Worm (Caenorhabditis elegans): Measurements from ENCODE around the gene emb-8.
A peak's percentile ranks its signal among the peaks of the same experiment; 100 is the strongest.

The emb-8 gene

ce11 chrIII:5224908-5225307, 25.4 kb upstream of the emb-8 start (continued):
- TF ChIP-seq madf-8 (GFP tag; conservative IDR thresholded peaks at IDR 0.05) (no peak), xnd-1 (tag; optimal IDR thresholded peaks at IDR 0.05) (no peak), atf-7 (tag; optimal IDR thresholded peaks at IDR 0.05) (no peak), pha-4 (tag; optimal IDR thresholded peaks at IDR 0.05) (no peak), mxl-1 (tag; optimal IDR thresholded peaks at IDR 0.05) (no peak), hmg-1.2 (GFP tag; IDR thresholded peaks at IDR 0.05) (no peak), aptf-3 (GFP tag; IDR thresholded peaks at IDR 0.05) (no peak), egl-18 (GFP tag; IDR thresholded peaks at IDR 0.05) (no peak), nhr-80 (tag; optimal IDR thresholded peaks at IDR 0.05) (peak; percentile 66), cebp-1 (GFP tag; IDR thresholded peaks at IDR 0.05) (peak; percentile 78), cebp-1 (tag; optimal IDR thresholded peaks at IDR 0.05) (peak; percentile 88), attf-5 (GFP tag; optimal IDR thresholded peaks at IDR 0.05) (peak; percentile 29), F57C9.4 (tag; optimal IDR thresholded peaks at IDR 0.05) (no peak), chd-7 (tag; optimal IDR thresholded peaks at IDR 0.05) (no peak)

ce11 chrIII:5222777-5223176, 23.3 kb upstream of the emb-8 start:
- TF ChIP-seq lin-26 (GFP tag; IDR thresholded peaks at IDR 0.05) (no peak), lag-1 (GFP tag; IDR thresholded peaks at IDR 0.05) (no peak)

ce11 chrIII:5221820-5222219, 22.3 kb upstream of the emb-8 start:
- TF ChIP-seq ztf-28 (GFP tag; IDR thresholded peaks at IDR 0.05) (no peak), cebp-1 (GFP tag; IDR thresholded peaks at IDR 0.05) (no peak), cebp-1 (tag; optimal IDR thresholded peaks at IDR 0.05) (no peak), lsy-27 (tag; optimal IDR thresholded peaks at IDR 0.05; ENCODE audit: borderline replicate concordance, insufficient read depth) (no peak), ekl-4 (GFP tag; IDR thresholded peaks at IDR 0.05) (no peak), bed-1 (GFP tag; IDR thresholded peaks at IDR 0.05) (no peak), athp-1 (tag; optimal IDR thresholded peaks at IDR 0.05) (no peak), tbx-9 (tag; optimal IDR thresholded peaks at IDR 0.05; ENCODE audit: borderline replicate concordance) (no peak), cebp-2 (GFP tag; IDR thresholded peaks at IDR 0.05) (no peak), nhr-80 (tag; optimal IDR thresholded peaks at IDR 0.05) (no peak), F39B2.1 (GFP tag; IDR thresholded peaks at IDR 0.05) (no peak), egrh-3 (GFP tag; IDR thresholded peaks at IDR 0.05) (no peak), madf-6 (GFP tag; IDR thresholded peaks at IDR 0.05) (no peak), attf-3 (GFP tag; conservative IDR thresholded peaks at IDR 0.05) (no peak), atf-7 (tag; optimal IDR thresholded peaks at IDR 0.05) (no peak), C06A6.2 (GFP tag; conservative IDR thresholded peaks at IDR 0.05) (no peak), mel-28 (tag; optimal IDR thresholded peaks at IDR 0.05; ENCODE audit: borderline replicate concordance) (no peak), him-1 (tag; optimal IDR thresholded peaks at IDR 0.05) (no peak), hmg-1.2 (GFP tag; IDR thresholded peaks at IDR 0.05) (no peak)

ce11 chrIII:5218687-5219086, 19.2 kb upstream of the emb-8 start, which contains the start of gene ZC155.2:
TSS of gene ZC155.2 (plus strand) at chrIII:5218987.
- no peak for TF ChIP-seq ceh-27 (GFP tag; optimal IDR thresholded peaks at IDR 0.05)
- TF ChIP-seq hmg-1.2 (GFP tag; IDR thresholded peaks at IDR 0.05) = no peak
- TF ChIP-seq ceh-58 (GFP tag; IDR thresholded peaks at IDR 0.05) = no peak
- no peak for TF ChIP-seq F57A8.1 (GFP tag; optimal IDR thresholded peaks at IDR 0.05)
- no peak for TF ChIP-seq ztf-18 (tag; optimal IDR thresholded peaks at IDR 0.05)
- TF ChIP-seq pha-4 (tag; optimal IDR thresholded peaks at IDR 0.05) = no peak
- TF ChIP-seq mel-28 (tag; optimal IDR thresholded peaks at IDR 0.05; ENCODE audit: borderline replicate concordance) = no peak
- no peak for TF ChIP-seq F37B4.10 (GFP tag; IDR thresholded peaks at IDR 0.05)
- no peak for TF ChIP-seq snpc-1.3 (tag; optimal IDR thresholded peaks at IDR 0.05; ENCODE audit: insufficient read depth)
- no peak for TF ChIP-seq let-607 (tag; optimal IDR thresholded peaks at IDR 0.05)
- TF ChIP-seq akir-1 (GFP tag; optimal IDR thresholded peaks at IDR 0.05) = no peak

Measured in whole organism, young adult.